Fruit fly (Drosophila melanogaster): ENCODE measurements around the gene CG13398.

CG13398 gene

DNA sequence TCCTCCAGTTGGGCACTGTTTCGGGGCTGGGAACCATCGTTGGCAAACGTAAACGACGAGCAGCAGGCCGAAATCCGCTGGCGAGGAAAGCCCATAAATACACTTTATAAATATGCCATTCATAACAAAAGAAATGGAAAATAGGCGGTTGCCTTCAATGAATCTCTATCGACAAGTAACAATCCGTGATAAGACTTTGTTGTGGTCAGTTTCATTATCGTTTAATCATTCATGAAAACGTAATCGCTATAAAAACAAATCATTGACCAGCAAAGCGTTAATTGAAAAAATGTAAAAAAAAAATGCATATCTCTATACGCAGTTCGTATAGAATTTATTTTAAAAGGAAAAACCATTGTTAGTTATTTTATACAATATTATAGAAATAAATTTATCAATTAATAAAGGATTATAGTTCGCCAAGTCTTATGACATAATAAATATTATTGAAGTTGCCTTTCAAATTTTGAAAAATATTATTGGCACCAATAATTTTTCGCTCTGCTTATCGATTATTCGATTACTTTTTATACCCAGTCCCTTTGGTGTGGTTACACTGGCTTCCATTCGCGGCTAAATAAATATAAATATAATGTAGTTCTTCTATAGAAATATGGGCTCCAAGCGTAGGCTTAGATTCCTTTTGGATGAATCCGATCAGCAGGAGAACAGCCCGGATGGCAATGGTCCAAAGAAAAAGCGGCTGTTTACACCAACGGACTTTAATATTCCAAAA, 15.0 kb downstream of the CG13398 start, which contains the start of gene CG31898:
Gene CG31898 (plus strand): TSS at position 559 of the 736 bp plus-strand sequence.
- TF ChIP-seq CG8478 (optimal IDR thresholded peaks at IDR 0.05) (no peak), CTCF (optimal IDR thresholded peaks at IDR 0.05) (no peak)

DNA sequence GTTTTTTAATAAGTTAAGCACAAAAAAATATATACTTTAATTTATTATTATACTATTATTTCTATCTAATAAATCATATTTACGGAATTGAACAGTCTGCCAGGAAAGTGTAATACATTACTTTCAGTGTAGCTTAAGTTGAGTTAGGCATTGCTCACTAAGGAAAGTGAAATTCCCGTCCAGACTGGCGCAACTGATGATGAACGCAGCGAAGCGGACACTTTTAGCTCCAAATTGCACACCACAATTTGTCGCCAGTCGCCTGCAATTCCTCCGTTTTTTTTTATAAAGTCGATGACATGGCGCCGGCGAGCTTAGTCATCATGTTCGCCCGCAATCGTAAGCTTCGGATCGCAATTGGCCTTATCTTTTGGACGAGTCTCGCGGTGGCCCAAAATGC, 16.3 kb downstream of the CG13398 start, which contains the start of gene CG13386:
Gene CG13386 (plus strand): TSS at position 301 of the 400 bp plus-strand sequence.
- TF ChIP-seq CTCF (optimal IDR thresholded peaks at IDR 0.05) (no peak), CG8478 (optimal IDR thresholded peaks at IDR 0.05) (no peak)

DNA sequence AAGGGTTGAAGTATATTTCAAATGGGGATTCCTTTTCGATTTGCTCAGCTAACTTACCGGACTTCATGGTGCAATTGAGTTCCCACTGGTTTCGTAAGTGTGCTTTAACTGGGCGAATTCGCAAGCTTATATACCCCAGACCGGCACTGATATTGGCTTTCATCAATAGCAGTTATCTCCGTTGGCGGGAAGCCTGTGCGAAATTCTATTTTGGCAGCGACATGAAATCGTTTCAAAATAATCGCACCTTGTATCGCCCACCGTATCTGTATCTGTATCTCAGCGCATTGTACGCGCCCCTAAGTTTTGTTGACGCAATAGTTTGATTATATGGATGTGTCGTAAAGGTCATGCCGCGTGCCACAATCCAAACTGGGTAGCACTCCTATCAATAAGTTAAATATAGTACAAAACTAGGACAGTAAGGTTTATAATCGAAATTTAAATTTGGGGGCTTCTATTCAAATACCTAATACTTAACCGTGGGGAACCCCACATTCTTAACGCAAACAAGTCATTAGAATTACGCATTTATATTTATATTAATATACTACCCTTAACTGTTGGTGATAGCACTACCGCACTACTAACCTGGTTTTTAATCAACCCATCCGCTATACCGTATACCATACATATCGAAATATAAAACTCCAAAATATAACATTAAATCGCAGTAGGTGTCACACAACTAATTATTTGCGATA, 18.9 kb downstream of the CG13398 start, which contains the start of the genes Peritrophin-15a and CG13385:
Gene Peritrophin-15a (minus strand): TSS at position 101 of the 704 bp plus-strand sequence.
Gene CG13385 (plus strand): TSS at position 654 of the 704 bp plus-strand sequence.
- TF ChIP-seq CTCF (optimal IDR thresholded peaks at IDR 0.05) (no peak), CG8478 (optimal IDR thresholded peaks at IDR 0.05) (no peak)

DNA sequence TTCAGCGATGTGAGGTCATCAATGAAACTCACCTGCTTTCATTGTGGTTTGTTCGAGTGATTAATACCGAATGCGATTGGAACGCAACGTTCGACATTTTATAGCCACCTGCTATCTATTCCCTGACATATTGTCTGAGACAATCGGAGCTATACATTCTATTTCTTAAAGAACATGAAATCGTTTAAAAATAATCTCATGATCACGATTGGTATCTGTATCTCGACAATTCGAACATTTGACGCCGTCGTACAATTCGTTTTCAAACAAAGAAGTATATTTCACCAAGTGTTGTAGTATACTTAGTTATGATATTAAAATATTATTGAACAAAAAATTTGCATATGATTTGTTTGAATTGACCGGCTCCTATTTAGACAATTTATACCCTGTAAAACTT, 20.2 kb downstream of the CG13398 start, which contains the start of gene Peritrophin-15b:
Gene Peritrophin-15b (minus strand): TSS at position 101 of the 400 bp plus-strand sequence.
- no peak for TF ChIP-seq CTCF (optimal IDR thresholded peaks at IDR 0.05)
- TF ChIP-seq CG8478 (optimal IDR thresholded peaks at IDR 0.05), result no peak

DNA sequence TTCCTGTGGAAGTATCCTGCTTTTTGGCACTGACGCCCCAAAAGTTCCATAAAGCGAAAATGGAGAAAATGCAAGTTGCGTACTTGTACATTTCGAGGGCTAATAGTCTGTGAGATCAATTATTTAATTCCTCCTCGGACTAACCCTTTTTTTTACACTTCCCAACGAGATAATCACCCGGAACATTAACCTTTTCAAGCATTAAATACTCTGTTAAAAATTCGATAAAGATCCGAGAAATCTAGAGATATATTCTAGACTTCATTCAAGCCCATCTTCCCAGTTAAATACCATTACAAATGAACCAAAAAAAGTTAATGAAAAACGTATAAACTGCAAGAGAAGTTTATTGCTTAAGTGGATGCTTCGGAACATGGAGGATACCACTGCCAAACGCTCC, 20.9 kb downstream of the CG13398 start, which contains the start of gene lectin-29Ca:
Gene lectin-29Ca (minus strand): TSS at position 101 of the 400 bp plus-strand sequence.
- TF ChIP-seq CTCF (optimal IDR thresholded peaks at IDR 0.05), result no peak
- TF ChIP-seq CG8478 (optimal IDR thresholded peaks at IDR 0.05), result no peak

DNA sequence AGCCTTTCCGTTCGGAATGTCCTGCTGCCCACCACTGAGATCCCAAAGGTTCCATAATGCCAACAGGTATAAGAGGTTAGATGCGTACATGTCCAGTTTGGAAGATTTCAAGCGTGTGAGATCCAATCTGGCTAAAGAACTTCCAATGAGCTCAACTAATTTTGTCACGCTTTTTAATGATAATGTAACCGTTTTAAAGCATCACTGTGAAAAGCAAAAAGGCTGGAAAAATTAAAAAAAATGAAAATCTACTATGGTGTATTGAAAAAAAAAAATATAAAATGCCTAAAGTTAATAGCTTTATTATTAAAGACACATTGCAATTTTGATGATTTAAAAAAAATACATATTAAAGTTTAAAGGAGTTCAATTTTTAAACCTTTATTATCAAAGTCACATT, 21.9 kb downstream of the CG13398 start, which contains the start of gene Acp29AB:
Gene Acp29AB (minus strand): TSS at position 101 of the 400 bp plus-strand sequence.
- no peak for TF ChIP-seq CTCF (optimal IDR thresholded peaks at IDR 0.05)
- TF ChIP-seq CG8478 (optimal IDR thresholded peaks at IDR 0.05), result no peak

DNA sequence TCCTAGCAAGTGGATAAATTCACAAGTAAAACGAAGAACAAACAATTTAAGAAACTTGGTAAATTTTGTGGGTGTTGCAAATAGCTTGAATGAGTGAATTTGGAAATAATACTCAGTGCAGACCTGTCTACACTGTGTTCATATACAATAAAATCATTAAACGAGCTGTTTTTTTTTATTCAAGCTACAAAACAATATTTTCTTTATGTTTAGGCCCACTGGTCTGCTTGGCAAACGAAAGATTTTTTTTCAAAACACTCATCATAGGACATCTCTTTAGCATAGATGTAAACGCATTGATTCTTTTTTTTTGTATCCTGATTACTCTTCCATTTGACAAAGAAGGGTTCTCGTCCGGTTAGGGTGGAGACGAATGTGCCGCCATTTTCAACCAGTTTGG, 22.8 kb downstream of the CG13398 start, which contains the start of gene CG42820:
Gene CG42820 (minus strand): TSS at position 101 of the 400 bp plus-strand sequence.
- TF ChIP-seq CTCF (optimal IDR thresholded peaks at IDR 0.05) (no peak), CG8478 (optimal IDR thresholded peaks at IDR 0.05) (no peak)

DNA sequence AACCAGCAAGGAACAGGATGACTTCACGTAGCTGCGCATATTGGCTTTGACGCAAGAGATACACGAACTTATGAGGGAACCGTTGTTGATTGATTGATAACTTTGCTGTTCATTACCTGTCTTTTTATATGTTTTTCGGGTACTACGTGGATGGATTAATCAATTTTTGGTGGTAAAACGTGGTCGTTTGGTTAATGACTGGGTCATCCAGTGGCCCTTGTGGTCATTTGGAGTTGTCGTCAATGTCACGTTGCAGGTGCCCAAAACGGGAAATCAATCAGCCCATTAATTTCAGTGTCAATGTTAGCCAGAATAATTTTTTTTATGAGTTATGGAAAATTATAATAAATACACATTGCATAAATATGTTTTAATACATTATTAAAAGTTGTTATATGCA, 25.8 kb downstream of the CG13398 start, which contains the start of gene CG42819:
Gene CG42819 (minus strand): TSS at position 101 of the 400 bp plus-strand sequence.
- TF ChIP-seq CG8478 (optimal IDR thresholded peaks at IDR 0.05), result no peak
- no peak for TF ChIP-seq CTCF (optimal IDR thresholded peaks at IDR 0.05)

DNA sequence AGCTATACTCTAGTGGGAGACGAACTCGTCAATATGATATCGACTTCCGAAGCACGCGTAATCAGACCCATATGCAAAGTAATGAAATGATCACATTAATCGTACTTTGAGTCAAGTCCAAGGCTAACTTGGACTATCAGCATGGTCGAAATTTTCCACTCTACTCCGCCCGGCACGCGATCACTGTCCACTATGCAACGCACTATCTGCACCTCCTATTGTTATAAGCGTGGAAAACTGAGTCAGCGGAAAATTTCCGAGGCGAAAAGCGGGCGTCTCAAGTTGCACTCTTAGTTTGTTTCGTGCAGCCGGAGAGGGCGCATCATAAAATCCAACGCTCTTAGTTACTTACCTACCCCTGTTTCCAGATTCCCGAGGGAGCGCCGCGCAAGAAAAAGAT, 29.2 kb downstream of the CG13398 start:
- no peak for TF ChIP-seq CG8478 (optimal IDR thresholded peaks at IDR 0.05)
- TF ChIP-seq CTCF (optimal IDR thresholded peaks at IDR 0.05), result no peak

DNA sequence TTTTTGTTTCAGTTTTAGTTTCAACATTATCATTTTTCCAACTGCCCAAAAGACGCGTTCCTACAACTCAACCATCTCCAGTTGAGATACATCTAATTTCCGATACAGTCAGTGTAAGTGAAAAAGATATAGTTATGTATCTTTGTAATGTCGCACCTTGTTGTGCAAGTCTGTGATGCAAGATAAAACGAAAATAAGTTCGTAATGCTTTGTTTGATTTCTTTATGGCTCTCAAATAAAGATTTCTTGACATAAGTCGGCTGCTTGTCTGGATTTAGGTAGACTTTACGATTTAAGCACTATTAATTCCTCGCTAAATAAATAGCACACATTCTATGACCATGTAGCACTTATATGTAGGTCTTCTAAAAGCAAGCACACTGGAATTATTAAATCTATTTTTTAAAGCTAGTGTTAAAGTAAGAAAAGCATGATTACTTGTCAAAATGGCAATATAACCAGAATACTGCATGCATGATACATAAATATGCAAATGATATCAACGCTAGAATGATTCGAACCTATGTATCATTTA, 30.0 kb downstream of the CG13398 start:
- TF ChIP-seq CTCF (optimal IDR thresholded peaks at IDR 0.05) (no peak), CG8478 (optimal IDR thresholded peaks at IDR 0.05) (no peak)

DNA sequence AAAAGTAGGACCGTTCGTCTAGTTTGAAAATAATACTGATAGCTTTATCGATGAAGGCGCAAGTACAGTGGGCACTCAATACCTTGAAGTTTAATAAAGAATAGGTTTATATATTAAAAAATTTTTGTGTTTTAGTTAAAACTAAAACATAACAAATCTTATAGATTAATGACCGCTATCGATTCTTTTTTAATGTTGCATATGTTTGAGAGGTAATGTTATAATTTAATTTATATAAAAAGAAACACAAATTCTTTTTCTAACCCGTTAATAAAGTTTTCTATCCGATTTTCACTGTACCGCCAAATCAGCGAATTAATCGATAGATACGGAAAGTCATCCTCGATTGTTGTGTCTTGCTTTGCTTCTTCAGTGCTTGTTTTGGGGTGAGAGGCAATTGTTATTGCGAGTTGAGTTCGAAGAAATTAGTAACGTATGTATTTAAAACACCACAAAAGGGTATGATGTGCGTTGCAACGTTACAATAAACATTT, 30.9 kb downstream of the CG13398 start, which contains the start of the genes Dad1 and CG13384:
Gene Dad1 (minus strand): TSS at position 30 of the 494 bp plus-strand sequence.
Gene CG13384 (plus strand): TSS at position 348 of the 494 bp plus-strand sequence.
- TF ChIP-seq CTCF (optimal IDR thresholded peaks at IDR 0.05) (no peak), CG8478 (optimal IDR thresholded peaks at IDR 0.05) (no peak)

DNA sequence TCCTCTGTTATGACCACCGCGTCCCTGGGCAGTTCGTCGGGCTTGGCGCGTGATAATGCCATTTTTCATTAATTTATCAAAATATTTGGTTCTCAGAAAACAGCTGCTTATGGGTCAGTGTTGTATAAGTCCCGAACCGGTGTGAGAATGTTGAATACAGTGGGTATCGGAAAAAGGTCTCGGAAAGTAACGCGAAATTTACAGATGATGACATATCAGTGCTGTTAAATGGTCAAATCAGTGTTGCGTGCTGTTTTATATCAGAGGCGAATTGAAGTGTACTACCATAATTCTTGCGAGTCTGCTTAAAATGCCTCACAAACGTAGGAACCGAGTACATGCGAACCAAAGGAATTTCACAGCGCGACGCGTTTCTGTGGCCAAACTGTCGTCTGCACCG, 32.4 kb downstream of the CG13398 start, which contains the start of the genes CG13392 and Rcd4:
Gene CG13392 (minus strand): TSS at position 162 of the 400 bp plus-strand sequence.
Gene Rcd4 (plus strand): TSS at position 216 of the 400 bp plus-strand sequence.
- TF ChIP-seq CG8478 (optimal IDR thresholded peaks at IDR 0.05), result no peak
- TF ChIP-seq CTCF (optimal IDR thresholded peaks at IDR 0.05), result no peak

DNA sequence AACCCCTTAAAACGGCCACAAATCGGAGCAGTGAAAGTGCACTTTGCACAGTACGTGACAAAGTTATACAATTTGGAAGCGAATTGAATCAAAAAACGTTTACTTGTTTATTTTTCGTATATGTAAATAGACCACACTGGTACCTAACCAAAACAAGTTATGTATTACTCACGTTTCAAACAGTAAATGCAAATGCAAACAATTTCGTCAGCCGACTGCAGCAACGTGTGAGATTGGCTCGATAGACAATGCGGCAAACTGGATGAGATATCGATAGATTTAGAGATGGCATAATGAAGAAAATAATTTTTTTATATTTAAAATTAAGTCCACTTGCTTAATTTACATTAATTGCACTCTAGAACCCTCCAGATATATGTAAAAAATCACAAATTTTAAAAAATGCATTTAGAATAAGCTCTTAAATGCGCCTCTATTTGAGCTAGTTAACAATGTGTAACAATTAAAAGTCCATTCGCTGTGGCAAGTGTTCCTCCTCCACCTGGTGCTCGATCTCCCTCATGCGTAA, 33.5 kb downstream of the CG13398 start, which contains the start of gene AlaRS:
Gene AlaRS (minus strand): TSS at position 257 of the 529 bp plus-strand sequence.
- TF ChIP-seq CTCF (optimal IDR thresholded peaks at IDR 0.05) (no peak), CG8478 (optimal IDR thresholded peaks at IDR 0.05) (no peak)

DNA sequence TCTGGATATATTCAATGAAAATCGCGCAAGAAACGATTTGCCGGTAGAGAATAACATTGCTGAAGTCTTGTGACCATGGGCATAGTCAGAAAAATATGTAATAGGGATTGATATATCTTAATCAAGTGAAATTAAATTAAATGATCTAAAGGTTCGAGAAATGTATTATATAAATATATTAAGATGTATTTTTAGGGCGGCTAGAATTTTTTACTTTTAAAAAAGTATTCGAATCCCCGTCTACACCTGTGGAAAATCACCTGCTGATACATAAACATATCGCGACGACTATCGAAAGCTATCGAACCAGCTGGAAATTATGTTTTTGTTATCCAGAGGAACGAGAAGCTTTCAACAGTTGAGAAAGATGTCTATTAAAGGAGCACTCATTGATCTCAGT, 38.3 kb downstream of the CG13398 start, which contains the start of the genes CG13390 and CG17294:
Gene CG13390 (minus strand): TSS at position 81 of the 400 bp plus-strand sequence.
Gene CG17294 (plus strand): TSS at position 319 of the 400 bp plus-strand sequence.
- no peak for TF ChIP-seq CTCF (optimal IDR thresholded peaks at IDR 0.05)
